Fruit fly (Drosophila melanogaster): ENCODE measurements around the gene CG9259.

Gene CG9259

dm6 chr2L:21062611-21063010 lies 26.6 kb upstream of the CG9259 start (continued):
- no peak for TF ChIP-seq Mrtf (GFP tag; IDR thresholded peaks at IDR 0.05)
- TF ChIP-seq dpn (GFP tag; optimal IDR thresholded peaks at IDR 0.05), result no peak
- TF ChIP-seq Rfx (GFP tag; IDR thresholded peaks at IDR 0.05), result no peak
- TF ChIP-seq Ptx1 (GFP tag; IDR thresholded peaks at IDR 0.05), result no peak
- TF ChIP-seq Nf-YA (GFP tag; IDR thresholded peaks at IDR 0.05), result no peak
- TF ChIP-seq br (optimal IDR thresholded peaks at IDR 0.05), result no peak

DNA sequence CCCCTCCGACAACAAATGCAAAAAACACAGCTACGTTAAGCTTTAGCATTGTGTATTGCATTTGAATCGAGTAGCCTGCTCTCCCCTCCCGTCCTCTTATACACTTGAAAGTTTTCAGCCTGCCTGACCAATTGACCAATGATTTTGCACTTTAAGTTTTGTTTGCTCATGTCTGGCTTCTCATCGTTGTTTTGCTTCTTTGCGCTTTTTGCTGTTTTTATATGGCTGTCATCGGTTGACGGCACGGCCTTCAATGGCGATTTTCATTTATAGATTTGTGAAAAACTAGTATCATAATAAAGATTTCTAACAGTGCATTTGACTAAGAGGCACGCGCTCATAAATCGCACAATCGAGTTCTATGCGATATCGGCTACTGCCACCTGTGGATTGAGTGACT lies 23.3 kb upstream of the CG9259 start:
- TF ChIP-seq CG7372 (GFP tag; IDR thresholded peaks at IDR 0.05) (no peak), Atf-2 (GFP tag; optimal IDR thresholded peaks at IDR 0.05) (no peak), BtbVII (GFP tag; optimal IDR thresholded peaks at IDR 0.05) (no peak), Nf-YA (GFP tag; IDR thresholded peaks at IDR 0.05) (no peak), Drgx (GFP tag; IDR thresholded peaks at IDR 0.05) (peak; percentile 40), CG2712 (tag; optimal IDR thresholded peaks at IDR 0.05) (no peak), sens (GFP tag) (peak; percentile 71)

dm6 chr2L:21067137-21067536 lies 22.0 kb upstream of the CG9259 start:
- TF ChIP-seq Sry-δ (GFP tag; optimal IDR thresholded peaks at IDR 0.05) (no peak), Drgx (GFP tag; IDR thresholded peaks at IDR 0.05) (peak; percentile 53; the same call in 1 of the 2 replicates), Hr51 (GFP tag; optimal IDR thresholded peaks at IDR 0.05) (peak in 1 of 2 experiments; percentile 13)

DNA sequence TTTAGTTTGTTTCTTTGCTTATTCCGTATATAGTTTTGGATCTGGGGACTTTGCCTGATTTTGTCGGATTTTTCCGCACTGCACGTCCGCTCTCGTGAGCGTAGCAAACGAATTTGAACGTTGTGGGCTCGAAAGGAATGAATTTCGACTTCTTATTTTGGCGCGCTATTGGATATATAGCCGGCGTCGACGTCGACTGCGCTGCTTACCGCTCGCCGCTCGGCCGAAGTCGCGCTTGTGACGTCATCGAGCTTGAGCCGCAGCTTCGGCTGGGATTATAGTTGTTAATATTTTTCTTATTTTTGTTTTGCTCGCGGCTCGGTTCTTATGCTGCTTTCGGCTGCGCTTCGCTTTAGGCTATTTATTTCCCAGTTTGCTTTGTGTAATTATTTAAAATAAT lies 19.4 kb upstream of the CG9259 start:
- TF ChIP-seq cwo (GFP tag; optimal IDR thresholded peaks at IDR 0.05), result no peak
- TF ChIP-seq CG13894 (tag; optimal IDR thresholded peaks at IDR 0.05), result peak; percentile 91
- peak; percentile 64 for TF ChIP-seq Ets65A (GFP tag)
- TF ChIP-seq CG6854 (GFP tag; optimal IDR thresholded peaks at IDR 0.05), result no peak
- TF ChIP-seq CG10543 (GFP tag; optimal IDR thresholded peaks at IDR 0.05), result no peak
- no peak for TF ChIP-seq CG10959 (GFP tag; IDR thresholded peaks at IDR 0.05)
- TF ChIP-seq dati (GFP tag; IDR thresholded peaks at IDR 0.05), result no peak
- no peak for TF ChIP-seq Atf3 (GFP tag; optimal IDR thresholded peaks at IDR 0.05)
- TF ChIP-seq Dad (GFP tag; optimal IDR thresholded peaks at IDR 0.05), result no peak
- peak; percentile 69 for TF ChIP-seq Deaf1 (tag; optimal IDR thresholded peaks at IDR 0.05)
- peak; percentile 87; the same call in 3 of the 4 replicates for TF ChIP-seq chinmo (GFP tag; IDR thresholded peaks at IDR 0.05; ENCODE audit: partially characterized antibody)
- TF ChIP-seq CG15011 (GFP tag; optimal IDR thresholded peaks at IDR 0.05), result no peak
- peak; percentile 84 for TF ChIP-seq Adf1 (GFP tag; IDR thresholded peaks at IDR 0.05)

- TF ChIP-seq vvl (GFP tag; IDR thresholded peaks at IDR 0.05), result peak; percentile 63
- no peak for TF ChIP-seq Hr51 (GFP tag; optimal IDR thresholded peaks at IDR 0.05)
- TF ChIP-seq gsb (GFP tag; IDR thresholded peaks at IDR 0.05), result no peak
- TF ChIP-seq Pdp1 (GFP tag; optimal IDR thresholded peaks at IDR 0.05), result peak in 1 of 2 experiments; percentile 66
- TF ChIP-seq dan (GFP tag; IDR thresholded peaks at IDR 0.05), result no peak
- TF ChIP-seq Vsx1 (GFP tag; optimal IDR thresholded peaks at IDR 0.05), result no peak
- no peak for TF ChIP-seq lmd (GFP tag; IDR thresholded peaks at IDR 0.05)
- peak; percentile 80; the same call in 2 of the 4 replicates for TF ChIP-seq chinmo (GFP tag; IDR thresholded peaks at IDR 0.05; ENCODE audit: partially characterized antibody)
- no peak for TF ChIP-seq row (GFP tag; IDR thresholded peaks at IDR 0.05)
- peak; percentile 33 for TF ChIP-seq pros (GFP tag; optimal IDR thresholded peaks at IDR 0.05)
- TF ChIP-seq crp (GFP tag; optimal IDR thresholded peaks at IDR 0.05), result no peak
- no peak for TF ChIP-seq CG6791 (GFP tag; IDR thresholded peaks at IDR 0.05; ENCODE audit: partially characterized antibody)
Measured at dm6 chr2L:21070825-21071224, 18.4 kb upstream of the CG9259 start.

Data from whole organism, embryonic.